Worm (Caenorhabditis elegans) whole organism, L2 larva: ENCODE measurements around the gene srw-122.

ENCODE experiments used
- C34F6.9 ChIP-seq: fragments of 150-350 bp; optimal IDR thresholded peaks from 2 replicates; lab custom pipeline; 2014; ENCODE audit warnings: missing biosample characterization, missing genetic modification characterization
- F13H6.1 ChIP-seq: sonication (generic microtip); optimal IDR thresholded peaks from 2 replicates; lab custom pipeline; 2016; ENCODE audit warnings: missing genetic modification characterization, missing compliant biosample characterization
- R02D3.7 ChIP-seq: fragments of 150-350 bp; optimal IDR thresholded peaks from 2 replicates; lab custom pipeline; 2014; ENCODE audit warnings: missing biosample characterization, missing genetic modification characterization
- Y55F3AM.14 ChIP-seq: fragments of 200-800 bp; sonication (Bioruptor generic); optimal IDR thresholded peaks from 2 replicates; lab custom pipeline; 2018; ENCODE audit warnings: mild to moderate bottlenecking, missing genetic modification characterization, missing compliant biosample characterization
- ZK546.5 ChIP-seq: sonication (generic microtip); optimal IDR thresholded peaks from 2 replicates; lab custom pipeline; 2017; ENCODE audit warnings: missing biosample characterization, missing genetic modification characterization
- alr-1 ChIP-seq: fragments of 150-350 bp; optimal IDR thresholded peaks from 2 replicates; lab custom pipeline; 2014; ENCODE audit warnings: missing biosample characterization, missing genetic modification characterization
- aly-2 ChIP-seq: fragments of 150-350 bp; optimal IDR thresholded peaks from 2 replicates; lab custom pipeline; 2014; ENCODE audit warnings: missing biosample characterization, missing genetic modification characterization
- blmp-1 ChIP-seq: sonication (generic microtip); optimal IDR thresholded peaks from 2 replicates; lab custom pipeline; 2017; ENCODE audit warnings: missing genetic modification characterization, mild to moderate bottlenecking, missing compliant biosample characterization, antibody characterized with exemption, moderate library complexity; ENCODE audit not compliant: insufficient read depth
- dmd-4 ChIP-seq: sonication (generic microtip); optimal IDR thresholded peaks from 2 replicates; lab custom pipeline; 2017; ENCODE audit warnings: missing biosample characterization, missing genetic modification characterization
- egl-27 ChIP-seq: sonication (generic microtip); optimal IDR thresholded peaks from 3 replicates; lab custom pipeline; 2017; ENCODE audit warnings: missing biosample characterization, missing genetic modification reagents, missing genetic modification characterization
- elt-1 ChIP-seq: fragments of 150-350 bp; optimal IDR thresholded peaks from 2 replicates; lab custom pipeline; 2014; ENCODE audit warnings: missing biosample characterization, missing genetic modification characterization
- elt-3 ChIP-seq: sonication (generic microtip); optimal IDR thresholded peaks from 2 replicates; lab custom pipeline; 2017; ENCODE audit warnings: missing biosample characterization, missing genetic modification characterization
- fos-1 ChIP-seq: fragments of 150-350 bp; optimal IDR thresholded peaks from 2 replicates; lab custom pipeline; 2014; ENCODE audit warnings: missing biosample characterization, missing genetic modification characterization
- gmeb-1 ChIP-seq: fragments of 150-350 bp; optimal IDR thresholded peaks from 2 replicates; lab custom pipeline; 2014; ENCODE audit warnings: missing biosample characterization, missing genetic modification characterization
- lin-11 ChIP-seq: fragments of 150-350 bp; sonication (generic microtip); optimal IDR thresholded peaks from 2 replicates; lab custom pipeline; 2014; ENCODE audit warnings: missing biosample characterization, missing genetic modification characterization, inconsistent platforms, mixed read lengths
- lin-13 ChIP-seq: fragments of 150-350 bp; optimal IDR thresholded peaks from 2 replicates; lab custom pipeline; 2014; ENCODE audit warnings: missing biosample characterization, missing genetic modification reagents, missing genetic modification characterization
- lin-39 ChIP-seq: fragments of 150-350 bp; optimal IDR thresholded peaks from 2 replicates; lab custom pipeline; 2014; ENCODE audit warnings: missing biosample characterization, missing genetic modification reagents, missing genetic modification characterization
- lsy-2 ChIP-seq, 2 experiments: fragments of 150-350 bp in 1 of 2; sonication (generic microtip) in 1 of 2; optimal IDR thresholded peaks; 2 replicates each; lab custom pipeline; 2014 to 2017; ENCODE audit warnings: missing biosample characterization in 2 of 2, missing genetic modification characterization in 2 of 2
- mab-5 ChIP-seq: fragments of 150-350 bp; optimal IDR thresholded peaks from 2 replicates; lab custom pipeline; 2014; ENCODE audit warnings: missing biosample characterization, missing genetic modification characterization
- mbf-1 ChIP-seq: sonication (generic microtip); optimal IDR thresholded peaks from 2 replicates; lab custom pipeline; 2017; ENCODE audit warnings: missing biosample characterization, missing genetic modification characterization
- mdl-1 ChIP-seq, 2 experiments: fragments of 150-350 bp in 1 of 2; sonication (generic microtip) in 1 of 2; optimal IDR thresholded peaks; 2 replicates each; lab custom pipeline; 2017; ENCODE audit warnings: missing biosample characterization in 2 of 2, missing genetic modification characterization in 2 of 2
- nhr-10 ChIP-seq: sonication (generic microtip); optimal IDR thresholded peaks from 2 replicates; lab custom pipeline; 2017; ENCODE audit warnings: missing biosample characterization, missing genetic modification characterization
- nhr-11 ChIP-seq: fragments of 150-350 bp; optimal IDR thresholded peaks from 2 replicates; lab custom pipeline; 2014; ENCODE audit warnings: missing biosample characterization, missing genetic modification characterization
- nhr-129 ChIP-seq: fragments of 150-350 bp; optimal IDR thresholded peaks from 2 replicates; lab custom pipeline; 2014; ENCODE audit warnings: missing biosample characterization, missing genetic modification characterization
- nhr-23 ChIP-seq: fragments of 150-350 bp; optimal IDR thresholded peaks from 2 replicates; lab custom pipeline; 2014; ENCODE audit warnings: missing biosample characterization, missing genetic modification reagents, missing genetic modification characterization
- nhr-25 ChIP-seq: fragments of 150-350 bp; sonication (generic microtip); optimal IDR thresholded peaks from 3 replicates; lab custom pipeline; 2014; ENCODE audit warnings: missing biosample characterization, missing genetic modification characterization
- nhr-6 ChIP-seq: fragments of 150-350 bp; optimal IDR thresholded peaks from 2 replicates; lab custom pipeline; 2014; ENCODE audit warnings: missing biosample characterization, missing genetic modification characterization
- nhr-77 ChIP-seq: fragments of 150-350 bp; optimal IDR thresholded peaks from 2 replicates; lab custom pipeline; 2014; ENCODE audit warnings: missing biosample characterization, missing genetic modification characterization
- skn-1 ChIP-seq: sonication (generic microtip); optimal IDR thresholded peaks from 2 replicates; lab custom pipeline; 2017; ENCODE audit warnings: missing biosample characterization, missing genetic modification characterization
- sma-9 ChIP-seq, 2 experiments: fragments of 150-350 bp in 1 of 2; sonication (generic microtip) in 1 of 2; optimal IDR thresholded peaks; 2 replicates each; lab custom pipeline; 2014 to 2016; ENCODE audit warnings: missing genetic modification characterization in 2 of 2, mild to moderate bottlenecking in 1 of 2, missing biosample characterization in 1 of 2, missing compliant biosample characterization in 1 of 2, missing genetic modification reagents in 1 of 2, moderate library complexity in 1 of 2
- snpc-4 ChIP-seq: fragments of 150-350 bp; optimal IDR thresholded peaks from 2 replicates; lab custom pipeline; 2014; ENCODE audit warnings: missing biosample characterization, missing genetic modification characterization
- unc-39 ChIP-seq: fragments of 150-350 bp; optimal IDR thresholded peaks from 2 replicates; lab custom pipeline; 2014; ENCODE audit warnings: missing biosample characterization, missing genetic modification characterization
- unc-62 ChIP-seq: fragments of 150-350 bp; optimal IDR thresholded peaks from 2 replicates; lab custom pipeline; 2014; ENCODE audit warnings: missing biosample characterization, missing genetic modification reagents, missing genetic modification characterization
- ztf-1 ChIP-seq: fragments of 200-800 bp; sonication (Bioruptor generic); conservative IDR thresholded peaks from 2 replicates; pipeline ENCODE4 v1.3.6; 2022; ENCODE audit warnings: missing genetic modification characterization, missing compliant biosample characterization
- ztf-4 ChIP-seq: fragments of 150-350 bp; optimal IDR thresholded peaks from 2 replicates; lab custom pipeline; 2014; ENCODE audit warnings: missing biosample characterization, missing genetic modification characterization

The srw-122 gene

DNA sequence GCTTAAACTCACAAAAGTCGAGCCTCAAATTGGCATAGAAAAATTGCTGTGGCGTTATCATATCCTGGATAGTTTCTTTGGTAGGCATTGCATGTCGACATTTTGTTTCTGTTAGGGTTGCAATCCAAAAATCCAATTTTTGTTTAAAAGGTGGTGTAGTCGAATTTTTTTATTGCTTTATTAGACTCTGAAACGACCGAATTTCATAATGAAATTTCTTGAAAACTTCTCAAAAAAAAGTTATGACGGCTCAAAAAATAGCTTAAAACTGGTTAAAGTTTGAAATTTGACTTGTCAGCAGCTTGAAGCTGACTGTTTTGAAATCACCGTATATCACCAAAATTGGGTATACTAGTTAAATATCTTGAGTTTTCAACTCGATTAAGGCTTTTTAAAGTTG lies 10.6 kb downstream of the srw-122 start, which contains the start of gene srw-143:
Gene srw-143 (minus strand): TSS at position 101 of the 400 bp plus-strand sequence.
- TF ChIP-seq alr-1 (no peak), nhr-23 (tag; lab: Kevin White, UChicago) (no peak), elt-1 (no peak), nhr-129 (tag; lab: Kevin White, UChicago) (no peak), Y55F3AM.14 (GFP tag; lab: Kevin White, UChicago) (no peak), snpc-4 (tag; lab: Kevin White, UChicago) (no peak), nhr-25 (tag; lab: Kevin White, UChicago) (no peak), elt-3 (tag; lab: Kevin White, UChicago) (no peak), lin-13 (GFP tag; lab: Kevin White, UChicago) (no peak), skn-1 (tag; lab: Kevin White, UChicago) (no peak), lin-11 (tag; lab: Kevin White, UChicago) (no peak), ZK546.5 (tag; lab: Kevin White, UChicago) (no peak), lsy-2 (tag; optimal IDR thresholded peaks at IDR 0.05; lab: Kevin White, UChicago) (no peak)

DNA sequence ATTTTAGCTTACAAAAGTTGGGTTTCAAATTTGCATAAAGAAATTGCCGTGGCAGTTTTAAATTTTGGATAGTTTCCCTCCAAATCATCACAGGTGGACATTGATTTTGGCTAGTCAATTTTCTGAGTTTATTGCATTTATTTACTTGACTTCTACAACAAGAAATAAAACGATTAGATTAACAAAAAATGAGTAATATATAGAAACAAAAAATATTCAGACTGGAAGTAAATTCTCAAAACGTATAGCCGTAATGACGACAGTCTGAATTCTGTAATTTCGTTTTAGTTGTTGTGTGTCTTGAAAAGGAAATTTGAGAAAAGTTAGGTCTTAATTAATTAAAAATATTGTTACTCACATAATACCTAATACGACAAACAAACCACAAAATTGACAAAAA lies 13.5 kb downstream of the srw-122 start, which contains the start of gene srw-141:
Gene srw-141 (minus strand): TSS at position 101 of the 400 bp plus-strand sequence.
- TF ChIP-seq nhr-6 (tag; lab: Kevin White, UChicago) (no peak), nhr-25 (tag; lab: Kevin White, UChicago) (no peak), lin-39 (tag; lab: Kevin White, UChicago) (no peak), alr-1 (no peak), F13H6.1 (tag; lab: Kevin White, UChicago) (no peak), elt-1 (no peak), mab-5 (no peak), ztf-1 (no peak), ZK546.5 (tag; lab: Kevin White, UChicago) (no peak), aly-2 (no peak), C34F6.9 (no peak), ztf-4 (no peak), R02D3.7 (tag; lab: Kevin White, UChicago) (no peak), mdl-1 (tag; optimal IDR thresholded peaks at IDR 0.05; lab: Kevin White, UChicago) (no peak), fos-1 (tag; lab: Kevin White, UChicago) (no peak), dmd-4 (tag; lab: Kevin White, UChicago) (no peak), mbf-1 (tag; lab: Kevin White, UChicago) (no peak), nhr-11 (tag; lab: Kevin White, UChicago) (no peak)

DNA sequence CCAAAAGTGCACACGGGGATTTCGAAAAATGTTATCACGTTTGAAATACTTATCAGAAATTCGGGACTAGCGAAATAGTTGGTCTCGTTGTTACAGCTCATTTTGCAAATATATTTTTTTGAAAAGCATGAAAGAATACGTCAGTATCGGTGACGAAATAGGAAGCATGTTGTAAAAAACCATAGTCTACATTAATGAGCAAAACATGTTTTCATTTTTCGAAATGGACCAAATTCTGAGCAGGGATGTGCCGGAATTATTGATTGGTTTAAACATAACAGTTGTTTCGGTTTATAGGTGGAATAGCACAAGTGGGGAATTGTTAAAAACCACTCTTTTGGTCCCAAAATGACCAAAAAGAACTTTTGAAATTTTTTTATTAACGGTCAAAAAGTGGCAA lies 17.9 kb downstream of the srw-122 start, which contains the start of gene srh-247:
Gene srh-247 (minus strand): TSS at position 101 of the 400 bp plus-strand sequence.
- TF ChIP-seq C34F6.9 (no peak), nhr-25 (tag; lab: Kevin White, UChicago) (no peak), mab-5 (no peak), snpc-4 (tag; lab: Kevin White, UChicago) (no peak), egl-27 (tag; lab: Kevin White, UChicago) (no peak), skn-1 (tag; lab: Kevin White, UChicago) (no peak), unc-39 (tag; lab: Kevin White, UChicago) (no peak), unc-62 (GFP tag; lab: Kevin White, UChicago) (no peak), nhr-77 (tag; lab: Kevin White, UChicago) (no peak), nhr-6 (tag; lab: Kevin White, UChicago) (no peak), sma-9 (GFP tag; optimal IDR thresholded peaks at IDR 0.05; lab: Kevin White, UChicago) (no peak), sma-9 (tag; optimal IDR thresholded peaks at IDR 0.05; lab: Kevin White, UChicago) (no peak), ztf-1 (no peak), blmp-1 (no peak), dmd-4 (tag; lab: Kevin White, UChicago) (no peak), lsy-2 (tag; optimal IDR thresholded peaks at IDR 0.05; lab: Kevin White, UChicago) (no peak), elt-1 (no peak), gmeb-1 (tag; lab: Kevin White, UChicago) (no peak), nhr-10 (tag; lab: Kevin White, UChicago) (no peak), nhr-11 (tag; lab: Kevin White, UChicago) (no peak), lin-11 (tag; lab: Kevin White, UChicago) (no peak)

DNA sequence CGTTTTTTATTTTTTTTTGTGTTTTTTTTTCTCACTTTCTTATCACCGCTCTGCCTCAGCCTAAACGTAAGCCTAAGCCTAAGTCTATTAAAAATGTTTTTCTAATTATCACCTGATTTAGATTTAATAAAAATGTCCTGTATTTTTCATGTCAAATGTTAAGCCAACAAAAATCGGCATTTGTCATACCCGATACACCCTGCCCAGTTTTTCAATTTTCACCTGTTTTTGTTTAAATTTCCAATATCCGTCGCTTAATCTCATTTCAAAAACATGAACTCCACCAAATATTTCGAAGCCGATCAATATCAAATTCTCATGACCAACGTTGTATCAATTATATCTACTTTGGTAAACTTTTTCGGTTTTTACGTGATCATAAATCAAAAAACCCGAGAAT lies 20.8 kb downstream of the srw-122 start, which contains the start of gene C31B8.1:
Gene C31B8.1 (plus strand): TSS at position 301 of the 400 bp plus-strand sequence.
- TF ChIP-seq mdl-1 (tag; optimal IDR thresholded peaks at IDR 0.05; lab: Kevin White, UChicago), result no peak
